Fruit fly (Drosophila melanogaster) whole organism, wandering third instar larva: ENCODE measurements around the gene Zip71B.

Experiments used
- CG32264 ChIP-seq: fragments of 200-800 bp; sonication (Bioruptor generic); optimal IDR thresholded peaks from 2 replicates; lab custom pipeline; 2016; ENCODE audit warnings: missing biosample characterization, missing genetic modification characterization
- CG9705 ChIP-seq: fragments of 200-800 bp; sonication (Bioruptor generic); optimal IDR thresholded peaks from 2 replicates; lab custom pipeline; 2018; ENCODE audit warnings: missing biosample characterization, mild to moderate bottlenecking, missing genetic modification characterization
- Dfd ChIP-seq: fragments of >200 bp; optimal IDR thresholded peaks from 2 replicates; lab custom pipeline; 2017; ENCODE audit warnings: missing biosample characterization, missing genetic modification characterization
- HLH106 ChIP-seq: fragments of 200-800 bp; optimal IDR thresholded peaks from 3 replicates; lab custom pipeline; 2019; ENCODE audit warnings: missing biosample characterization, mild to moderate bottlenecking, missing genetic modification characterization, moderate library complexity
- Hr83 ChIP-seq: fragments of 200-300 bp; sonication (Bioruptor generic); optimal IDR thresholded peaks from 2 replicates; lab custom pipeline; 2016; ENCODE audit warnings: missing biosample characterization, mild to moderate bottlenecking, missing genetic modification characterization, moderate library complexity; ENCODE audit not compliant: poor library complexity, severe bottlenecking
- Myc ChIP-seq: fragments of >200 bp; optimal IDR thresholded peaks from 2 replicates; lab custom pipeline; 2017
- N ChIP-seq: fragments of >200 bp; optimal IDR thresholded peaks from 2 replicates; lab custom pipeline; 2018; ENCODE audit warnings: missing biosample characterization, missing external identifiers, missing genetic modification characterization
- OdsH ChIP-seq: fragments of 200-800 bp; sonication (Bioruptor generic); optimal IDR thresholded peaks from 2 replicates; lab custom pipeline; 2016; ENCODE audit warnings: missing biosample characterization, mild to moderate bottlenecking, missing genetic modification characterization
- Vsx2 ChIP-seq: fragments of 200-300, 225-300 bp; sonication (Bioruptor generic); optimal IDR thresholded peaks from 2 replicates; lab custom pipeline; 2018; ENCODE audit warnings: missing biosample characterization, missing genetic modification characterization; ENCODE audit not compliant: partially characterized antibody
- brk ChIP-seq: fragments of 200-800 bp; sonication (Bioruptor generic); optimal IDR thresholded peaks from 2 replicates; lab custom pipeline; 2016; ENCODE audit warnings: missing biosample characterization, mild to moderate bottlenecking, missing genetic modification characterization
- lola ChIP-seq: fragments of >200 bp; optimal IDR thresholded peaks from 2 replicates; lab custom pipeline; 2017; ENCODE audit warnings: missing biosample characterization, missing genetic modification characterization
- pan ChIP-seq: fragments of >200 bp; optimal IDR thresholded peaks from 2 replicates; lab custom pipeline; 2017
- psq ChIP-seq: fragments of 200-800 bp; sonication (Bioruptor generic); optimal IDR thresholded peaks from 3 replicates; lab custom pipeline; 2017; ENCODE audit warnings: missing biosample characterization, mild to moderate bottlenecking, missing genetic modification characterization, moderate library complexity
- usp ChIP-seq: fragments of >200 bp; optimal IDR thresholded peaks from 2 replicates; lab custom pipeline; 2017; ENCODE audit warnings: missing biosample characterization, missing genetic modification characterization

- no peak for TF ChIP-seq Hr83 (GFP tag; lab: Kevin White, UChicago)
- no peak for TF ChIP-seq Vsx2
- TF ChIP-seq pan (lab: Kevin White, UChicago), result no peak
- no peak for TF ChIP-seq Dfd (GFP tag; lab: Kevin White, UChicago)
- no peak for TF ChIP-seq usp (GFP tag; lab: Kevin White, UChicago)
- no peak for TF ChIP-seq psq (GFP tag; lab: Kevin White, UChicago)
- TF ChIP-seq N (GFP tag; lab: Kevin White, UChicago), result no peak
- TF ChIP-seq OdsH (GFP tag; lab: Kevin White, UChicago), result no peak
- TF ChIP-seq Myc (lab: Kevin White, UChicago), result no peak
- no peak for TF ChIP-seq HLH106 (tag; lab: Kevin White, UChicago)
- no peak for TF ChIP-seq CG9705 (GFP tag; lab: Kevin White, UChicago)
- TF ChIP-seq brk, result no peak
- no peak for TF ChIP-seq CG32264 (GFP tag; lab: Kevin White, UChicago)
- no peak for TF ChIP-seq lola (GFP tag; lab: Kevin White, UChicago)
Measured at dm6 chr3L:14979332-14979731, 12.8 kb upstream of the Zip71B start, which contains the start of gene CG3349.
